Fruit fly (Drosophila melanogaster) whole organism, embryonic: ENCODE measurements around the gene Pstk.

Experiments used
- Antp ChIP-seq: fragments of 200-800 bp; sonication (Bioruptor generic); optimal IDR thresholded peaks from 3 replicates; lab custom pipeline; 2016; ENCODE audit warnings: missing biosample characterization, missing genetic modification characterization
- Atf-2 ChIP-seq: fragments of 200-800 bp; sonication (Bioruptor generic); optimal IDR thresholded peaks from 2 replicates; lab custom pipeline; 2016; ENCODE audit warnings: missing biosample characterization, missing genetic modification characterization
- Awh ChIP-seq: fragments of 200-800 bp; sonication (Bioruptor generic); IDR thresholded peaks from 2 replicates; pipeline ENCODE4, ENCODE4 v1.3.6; 2022; ENCODE audit warnings: missing biosample characterization, missing genetic modification characterization
- CG10366 ChIP-seq: fragments of 200-800 bp; sonication (Bioruptor generic); IDR thresholded peaks from 2 replicates; pipeline ENCODE4 v1.3.6; 2022; ENCODE audit warnings: missing biosample characterization, missing genetic modification characterization
- CG10543 ChIP-seq: fragments of 200-800 bp; sonication (Bioruptor generic); optimal IDR thresholded peaks from 3 replicates; lab custom pipeline; 2017; ENCODE audit warnings: missing biosample characterization, mild to moderate bottlenecking, missing genetic modification characterization, moderate library complexity
- CG11085 ChIP-seq: fragments of 200-800 bp; sonication (Bioruptor generic); IDR thresholded peaks from 2 replicates; pipeline ENCODE4 v1.3.6; 2022; ENCODE audit warnings: missing biosample characterization, missing genetic modification characterization
- CG12236 ChIP-seq: fragments of 200-800 bp; sonication (Bioruptor generic); optimal IDR thresholded peaks from 2 replicates; lab custom pipeline; 2016; ENCODE audit warnings: missing biosample characterization, missing genetic modification characterization
- CG12391 ChIP-seq: fragments of 200-800 bp; sonication (Bioruptor generic); optimal IDR thresholded peaks from 3 replicates; lab custom pipeline; 2018; ENCODE audit warnings: missing biosample characterization, mild to moderate bottlenecking, missing genetic modification characterization, moderate library complexity
- CG13775 ChIP-seq: fragments of 200-800 bp; sonication (Bioruptor generic); optimal IDR thresholded peaks from 3 replicates; lab custom pipeline; 2017; ENCODE audit warnings: missing biosample characterization, mild to moderate bottlenecking, missing genetic modification characterization
- CG14441 ChIP-seq: fragments of 200-800 bp; sonication (Bioruptor generic); IDR thresholded peaks from 2 replicates; pipeline ENCODE4 v1.3.6; 2022; ENCODE audit warnings: missing biosample characterization, missing genetic modification characterization
- CG14667 ChIP-seq: fragments of 200-800 bp; sonication (Bioruptor generic); IDR thresholded peaks from 2 replicates; pipeline ENCODE4 v1.3.6; 2022; ENCODE audit warnings: missing biosample characterization, missing genetic modification characterization
- CG15479 ChIP-seq: fragments of 200-800 bp; sonication (Bioruptor generic); optimal IDR thresholded peaks from 3 replicates; lab custom pipeline; 2019; ENCODE audit warnings: missing biosample characterization, mild to moderate bottlenecking, missing genetic modification characterization, moderate library complexity
- CG15601 ChIP-seq: fragments of 200-800 bp; sonication (Bioruptor generic); optimal IDR thresholded peaks from 3 replicates; lab custom pipeline; 2019; ENCODE audit warnings: missing biosample characterization, mild to moderate bottlenecking, missing genetic modification characterization, moderate library complexity
- CG1602 ChIP-seq: fragments of 200-800 bp; sonication (Bioruptor generic); optimal IDR thresholded peaks from 3 replicates; lab custom pipeline; 2016; ENCODE audit warnings: missing biosample characterization, missing genetic modification characterization
- CG18599 ChIP-seq: fragments of 200-800 bp; sonication (Bioruptor generic); optimal IDR thresholded peaks from 3 replicates; lab custom pipeline; 2017; ENCODE audit warnings: missing biosample characterization, missing genetic modification characterization, mild to moderate bottlenecking, moderate library complexity, missing genetic modification reagents
- CG3065 ChIP-seq: fragments of 200-800 bp; sonication (Bioruptor generic); optimal IDR thresholded peaks from 2 replicates; lab custom pipeline; 2016; ENCODE audit warnings: missing biosample characterization, missing genetic modification characterization
- CG3838 ChIP-seq: fragments of 200-800 bp; sonication (Bioruptor generic); optimal IDR thresholded peaks from 3 replicates; lab custom pipeline; 2016; ENCODE audit warnings: missing biosample characterization, missing genetic modification characterization
- CG3995 ChIP-seq: fragments of 200-800 bp; sonication (Bioruptor generic); optimal IDR thresholded peaks from 3 replicates; lab custom pipeline; 2016; ENCODE audit warnings: missing biosample characterization, missing genetic modification characterization
- CG4617 ChIP-seq: fragments of 200-800 bp; sonication (Bioruptor generic); optimal IDR thresholded peaks from 3 replicates; lab custom pipeline; 2016; ENCODE audit warnings: missing biosample characterization, missing genetic modification characterization, borderline replicate concordance
- CG6791 ChIP-seq: fragments of 200-800 bp; sonication (Bioruptor generic); IDR thresholded peaks from 3 replicates; pipeline ENCODE4 v1.3.6; 2022; ENCODE audit warnings: missing biosample characterization, missing genetic modification characterization; ENCODE audit not compliant: partially characterized antibody
- CG6854 ChIP-seq: fragments of 200-800 bp; sonication (Bioruptor generic); optimal IDR thresholded peaks from 3 replicates; lab custom pipeline; 2017; ENCODE audit warnings: missing biosample characterization, mild to moderate bottlenecking, missing genetic modification characterization
- CG7357 ChIP-seq: fragments of 200-800 bp; sonication (Bioruptor generic); IDR thresholded peaks from 3 replicates; pipeline ENCODE4 v1.3.6; 2022; ENCODE audit warnings: missing biosample characterization, missing genetic modification characterization
- CG7928 ChIP-seq: fragments of 200-800 bp; sonication (Bioruptor generic); optimal IDR thresholded peaks from 2 replicates; lab custom pipeline; 2017; ENCODE audit warnings: missing biosample characterization, mild to moderate bottlenecking, missing genetic modification characterization
- CG9817 ChIP-seq: fragments of 200-800 bp; sonication (Bioruptor generic); optimal IDR thresholded peaks from 2 replicates; lab custom pipeline; 2018; ENCODE audit warnings: missing biosample characterization, mild to moderate bottlenecking, missing genetic modification characterization, moderate library complexity
- Dbx ChIP-seq: fragments of 200-800 bp; sonication (Bioruptor generic); IDR thresholded peaks from 3 replicates; pipeline ENCODE4 v1.3.6; 2022; ENCODE audit warnings: missing biosample characterization, missing genetic modification characterization
- Ets97D ChIP-seq: fragments of 200-800 bp; sonication (Bioruptor generic); optimal IDR thresholded peaks from 3 replicates; lab custom pipeline; 2016; ENCODE audit warnings: missing biosample characterization, missing genetic modification characterization
- Fer3 ChIP-seq: fragments of 200-800 bp; sonication (Bioruptor generic); optimal IDR thresholded peaks from 2 replicates; lab custom pipeline; 2018; ENCODE audit warnings: missing biosample characterization, mild to moderate bottlenecking, missing genetic modification characterization, moderate library complexity
- Nf-YA ChIP-seq: fragments of 200-800 bp; sonication (Bioruptor generic); IDR thresholded peaks from 2 replicates; pipeline ENCODE4 v1.3.6; 2022; ENCODE audit warnings: missing biosample characterization, missing genetic modification characterization
- Side ChIP-seq: fragments of 200-800 bp; sonication (Bioruptor generic); optimal IDR thresholded peaks from 2 replicates; lab custom pipeline; 2016; ENCODE audit warnings: missing biosample characterization, missing genetic modification characterization
- Tbp ChIP-seq: fragments of >200 bp; optimal IDR thresholded peaks from 2 replicates; lab custom pipeline; 2018; ENCODE audit warnings: missing biosample characterization, missing genetic modification characterization
- bbx ChIP-seq: fragments of 200-800 bp; sonication (Bioruptor generic); IDR thresholded peaks from 2 replicates; pipeline ENCODE4 v1.3.6; 2022; ENCODE audit warnings: missing biosample characterization, missing genetic modification characterization; ENCODE audit not compliant: partially characterized antibody
- cato ChIP-seq: fragments of 200-800 bp; sonication (Bioruptor generic); optimal IDR thresholded peaks from 2 replicates; lab custom pipeline; 2016; ENCODE audit warnings: missing biosample characterization, missing genetic modification characterization, borderline replicate concordance
- chinmo ChIP-seq: fragments of 200-800 bp; sonication (Bioruptor generic); IDR thresholded peaks from 4 replicates; pipeline ENCODE4 v1.3.6; 2022; ENCODE audit warnings: missing biosample characterization, missing genetic modification characterization; ENCODE audit not compliant: partially characterized antibody
- chm ChIP-seq: fragments of 200-800 bp; sonication (Bioruptor generic); IDR thresholded peaks from 2 replicates; pipeline ENCODE4 v1.3.6; 2022; ENCODE audit warnings: missing biosample characterization, missing genetic modification characterization
- crp ChIP-seq, 2 experiments: fragments of 200-800 bp; sonication (Bioruptor generic); optimal IDR thresholded peaks; 2 replicates in 1 of 2; 3 replicates in 1 of 2; lab custom pipeline; 2017; ENCODE audit warnings: missing biosample characterization in 2 of 2, missing genetic modification characterization in 2 of 2, mild to moderate bottlenecking in 1 of 2, moderate library complexity in 1 of 2
- danr ChIP-seq: fragments of 200-800 bp; sonication (Bioruptor generic); IDR thresholded peaks from 2 replicates; pipeline ENCODE4 v1.3.6; 2022; ENCODE audit warnings: missing biosample characterization, missing genetic modification characterization
- dimm ChIP-seq: fragments of 200-800 bp; sonication (Bioruptor generic); IDR thresholded peaks from 2 replicates; pipeline ENCODE4 v1.3.6; 2022; ENCODE audit warnings: missing biosample characterization, missing genetic modification characterization
- eve ChIP-seq, 2 experiments: fragments of >200 bp; optimal IDR thresholded peaks; 2 replicates each; lab custom pipeline; 2017; ENCODE audit warnings: missing biosample characterization in 2 of 2, missing genetic modification characterization in 2 of 2
- gcm2 ChIP-seq: fragments of 200-800 bp; sonication (Bioruptor generic); optimal IDR thresholded peaks from 2 replicates; lab custom pipeline; 2016; ENCODE audit warnings: missing biosample characterization, missing genetic modification characterization
- gsb-n ChIP-seq: fragments of 200-800 bp; sonication (Bioruptor generic); optimal IDR thresholded peaks from 3 replicates; lab custom pipeline; 2018; ENCODE audit warnings: missing biosample characterization, mild to moderate bottlenecking, missing genetic modification characterization
- ham ChIP-seq: fragments of 200-800 bp; sonication (Bioruptor generic); IDR thresholded peaks from 2 replicates; pipeline ENCODE4 v1.3.6; 2022; ENCODE audit warnings: missing biosample characterization, missing genetic modification characterization
- hkb ChIP-seq, 2 experiments: fragments of 200-800 bp in 1 of 2; fragments of >200 bp in 1 of 2; sonication (Bioruptor generic) in 1 of 2; IDR thresholded peaks in 1 of 2; optimal IDR thresholded peaks in 1 of 2; 2 replicates each; pipeline versions ENCODE4 v1.3.6 to Lab custom; 2017 to 2022; ENCODE audit warnings: missing biosample characterization in 1 of 2, missing genetic modification characterization in 1 of 2
- odd ChIP-seq: fragments of 200-800 bp; sonication (Bioruptor generic); optimal IDR thresholded peaks from 2 replicates; lab custom pipeline; 2017; ENCODE audit warnings: missing biosample characterization, mild to moderate bottlenecking, missing genetic modification characterization
- pum ChIP-seq: fragments of 200-800 bp; sonication (Bioruptor generic); optimal IDR thresholded peaks from 2 replicates; lab custom pipeline; 2016; ENCODE audit warnings: missing biosample characterization, missing genetic modification characterization
- ranshi ChIP-seq: fragments of 200-800 bp; sonication (Bioruptor generic); IDR thresholded peaks from 2 replicates; pipeline ENCODE4 v1.3.6; 2022; ENCODE audit warnings: missing biosample characterization, missing genetic modification characterization
- rib ChIP-seq: fragments of 200-800 bp; sonication (Bioruptor generic); IDR thresholded peaks from 2 replicates; pipeline ENCODE4 v1.3.6; 2022; ENCODE audit warnings: missing biosample characterization, missing genetic modification characterization
- shn ChIP-seq: fragments of 200-800 bp; sonication (Bioruptor generic); optimal IDR thresholded peaks from 3 replicates; lab custom pipeline; 2016; ENCODE audit warnings: missing biosample characterization, missing genetic modification characterization
- stc ChIP-seq: fragments of 200-800 bp; sonication (Bioruptor generic); IDR thresholded peaks from 2 replicates; pipeline ENCODE4 v1.3.6; 2022; ENCODE audit warnings: missing biosample characterization, missing genetic modification characterization
- wdn ChIP-seq: fragments of 200-800 bp; sonication (Bioruptor generic); IDR thresholded peaks from 2 replicates; pipeline ENCODE4 v1.3.6; 2022; ENCODE audit warnings: missing biosample characterization, missing genetic modification characterization

Gene Pstk

dm6 chrX:19663196-19663858 lies 45.0 kb upstream of the Pstk start (continued):
- TF ChIP-seq crp (GFP tag; optimal IDR thresholded peaks at IDR 0.05; lab: Kevin White, UChicago): peak in 1 of 2 experiments; percentile 1
- TF ChIP-seq Awh: 0 out of 2 replicates have a peak, but pooled peaks have one; percentile 13
- no peak for TF ChIP-seq Tbp (GFP tag; lab: Kevin White, UChicago)
- TF ChIP-seq rib (GFP tag; lab: Robert Waterston, UW): no peak
- TF ChIP-seq Side (GFP tag; lab: Kevin White, UChicago): no peak
- no peak for TF ChIP-seq bbx (GFP tag; lab: Robert Waterston, UW)
- TF ChIP-seq gsb-n (tag; lab: Kevin White, UChicago): no peak
- no peak for TF ChIP-seq CG14441 (GFP tag; lab: Robert Waterston, UW)
- no peak for TF ChIP-seq CG7357
- TF ChIP-seq Dbx: no peak
- TF ChIP-seq danr (GFP tag; lab: Robert Waterston, UW): no peak
- no peak for TF ChIP-seq CG4617 (GFP tag; lab: Kevin White, UChicago)
- peak; percentile 52 for TF ChIP-seq CG18599 (GFP tag; lab: Kevin White, UChicago)
- no peak for TF ChIP-seq CG15601 (tag; lab: Kevin White, UChicago)
- TF ChIP-seq gcm2 (GFP tag; lab: Kevin White, UChicago): no peak
- TF ChIP-seq eve (GFP tag; optimal IDR thresholded peaks at IDR 0.05; lab: Kevin White, UChicago): no peak
- TF ChIP-seq CG3838 (GFP tag; lab: Kevin White, UChicago): no peak
- peak; percentile 58 for TF ChIP-seq CG6854 (GFP tag; lab: Kevin White, UChicago)
- no peak for TF ChIP-seq CG6791 (GFP tag; lab: Robert Waterston, UW)
- peak; percentile 29 for TF ChIP-seq cato (GFP tag; lab: Kevin White, UChicago)
- no peak for TF ChIP-seq shn (GFP tag; lab: Kevin White, UChicago)
- no peak for TF ChIP-seq CG12236 (GFP tag; lab: Kevin White, UChicago)
- peak; percentile 22 for TF ChIP-seq Antp (GFP tag; lab: Kevin White, UChicago)
- no peak for TF ChIP-seq CG7928 (GFP tag; lab: Kevin White, UChicago)
- TF ChIP-seq CG13775: peak; percentile 67
- peak; percentile 31 for TF ChIP-seq pum (GFP tag; lab: Kevin White, UChicago)
- TF ChIP-seq chm (GFP tag; lab: Robert Waterston, UW): no peak
- no peak for TF ChIP-seq dimm (GFP tag; lab: Robert Waterston, UW)
- TF ChIP-seq hkb (optimal IDR thresholded peaks at IDR 0.05; lab: Kevin White, UChicago): no peak
- no peak for TF ChIP-seq hkb (GFP tag; IDR thresholded peaks at IDR 0.05; lab: Robert Waterston, UW)
- no peak for TF ChIP-seq stc (GFP tag; lab: Robert Waterston, UW)
- peak; percentile 24 for TF ChIP-seq CG10543 (GFP tag; lab: Kevin White, UChicago)
- TF ChIP-seq CG14667: no peak
- no peak for TF ChIP-seq ham (GFP tag; lab: Robert Waterston, UW)
- peak; percentile 58 for TF ChIP-seq odd (GFP tag; lab: Kevin White, UChicago)
- no peak for TF ChIP-seq CG15479
- TF ChIP-seq CG11085 (GFP tag; lab: Robert Waterston, UW): no peak
- TF ChIP-seq Nf-YA (GFP tag; lab: Robert Waterston, UW): no peak
- TF ChIP-seq CG3995: no peak
- TF ChIP-seq wdn (GFP tag; lab: Robert Waterston, UW): no peak
- TF ChIP-seq CG12391 (tag; lab: Kevin White, UChicago): peak; percentile 66
- TF ChIP-seq CG1602 (GFP tag; lab: Kevin White, UChicago): peak; percentile 43
- TF ChIP-seq chinmo (GFP tag; lab: Robert Waterston, UW): no peak
- no peak for TF ChIP-seq Atf-2
- TF ChIP-seq Fer3 (tag; lab: Kevin White, UChicago): peak; percentile 44
- TF ChIP-seq CG3065 (GFP tag; lab: Kevin White, UChicago): no peak
- TF ChIP-seq CG10366 (GFP tag; lab: Robert Waterston, UW): no peak; the same call in 1 of the 2 replicates
- peak; percentile 4 for TF ChIP-seq CG9817 (tag; lab: Kevin White, UChicago)
- 0 out of 2 replicates have a peak, but pooled peaks have one; percentile 28 for TF ChIP-seq ranshi (GFP tag; lab: Robert Waterston, UW)
- no peak for TF ChIP-seq Ets97D (GFP tag; lab: Kevin White, UChicago)
